Worm (Caenorhabditis elegans): ENCODE results near the gene F23A7.5.
"Not testable (repeated sequence)": the region's sequence is repeated elsewhere in the genome, so short reads cannot be mapped to it uniquely, and the experiment has no call there.

- TF ChIP-seq ztf-23 (GFP tag; IDR thresholded peaks at IDR 0.05); med-1 (GFP tag; optimal IDR thresholded peaks at IDR 0.05; ENCODE audit: insufficient read depth); tab-1 (GFP tag; IDR thresholded peaks at IDR 0.05): not testable (repeated sequence)
Observed at ce11 chrX:16219710-16220109, 9.0 kb upstream of the F23A7.5 start, which contains the start of gene F23A7.3.

All from whole organism, midembryonic.